Fruit fly (Drosophila melanogaster): ENCODE results near the gene CG3281.
A peak's percentile ranks its signal among the peaks of the same experiment; 100 is the strongest.

The CG3281 gene

DNA sequence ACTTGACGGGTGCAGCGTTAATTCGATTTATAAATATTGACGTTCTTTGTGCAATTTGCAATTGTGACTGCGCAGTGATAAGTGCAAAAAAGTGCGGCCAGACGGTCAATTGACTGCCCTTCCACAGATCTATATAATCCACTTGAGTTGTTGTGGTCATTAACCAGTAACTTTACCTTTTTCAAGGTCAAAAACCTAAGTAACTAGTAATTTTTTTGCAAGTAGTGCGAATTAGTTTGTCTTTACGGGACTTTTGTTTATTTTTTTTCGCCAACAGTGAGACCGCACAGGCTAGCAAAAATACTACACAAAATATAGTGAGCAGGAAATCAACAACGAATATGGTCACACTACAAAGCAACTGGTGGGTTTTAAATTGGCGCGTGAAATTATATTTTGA, 12.0 kb upstream of the CG3281 start, which contains the start of gene Tango9 (continued):
- TF ChIP-seq CG10631 (GFP tag; optimal IDR thresholded peaks at IDR 0.05) (peak; percentile 17), CG6854 (GFP tag; optimal IDR thresholded peaks at IDR 0.05) (no peak), Ets21C (GFP tag; optimal IDR thresholded peaks at IDR 0.05) (no peak), CG6792 (GFP tag; optimal IDR thresholded peaks at IDR 0.05) (peak; percentile 35), CG8319 (GFP tag; optimal IDR thresholded peaks at IDR 0.05) (no peak), CG31627 (GFP tag; optimal IDR thresholded peaks at IDR 0.05) (peak; percentile 59), Sox102F (GFP tag; optimal IDR thresholded peaks at IDR 0.05) (peak; percentile 37), Sox15 (GFP tag; optimal IDR thresholded peaks at IDR 0.05) (no peak), CG16779 (tag; optimal IDR thresholded peaks at IDR 0.05) (no peak), esn (GFP tag; optimal IDR thresholded peaks at IDR 0.05) (peak; percentile 59), Met (GFP tag; optimal IDR thresholded peaks at IDR 0.05) (peak; percentile 58), CG6163 (GFP tag; IDR thresholded peaks at IDR 0.05) (peak; percentile 63; the same call in 2 of the 3 replicates), CG8119 (GFP tag; IDR thresholded peaks at IDR 0.05) (no peak), eg (GFP tag; IDR thresholded peaks at IDR 0.05) (no peak), net (GFP tag; optimal IDR thresholded peaks at IDR 0.05) (peak; percentile 33), CG15336 (GFP tag; IDR thresholded peaks at IDR 0.05) (0 out of 2 replicates have a peak, but pooled peaks have one; percentile 25), CG4318 (GFP tag; optimal IDR thresholded peaks at IDR 0.05) (no peak), Gug (GFP tag; IDR thresholded peaks at IDR 0.05) (no peak), svp (GFP tag) (peak; percentile 84), salr (GFP tag; optimal IDR thresholded peaks at IDR 0.05) (no peak), CG6276 (GFP tag; optimal IDR thresholded peaks at IDR 0.05) (no peak), Eip93F (GFP tag; optimal IDR thresholded peaks at IDR 0.05) (no peak), pdm3 (GFP tag; optimal IDR thresholded peaks at IDR 0.05) (peak; percentile 31), Lpt (GFP tag; optimal IDR thresholded peaks at IDR 0.05) (no peak), CG7368 (GFP tag; optimal IDR thresholded peaks at IDR 0.05) (peak; percentile 38), CG3032 (tag; optimal IDR thresholded peaks at IDR 0.05) (peak; percentile 21), Eip75B (GFP tag; optimal IDR thresholded peaks at IDR 0.05) (peak; percentile 43), Sox14 (GFP tag; optimal IDR thresholded peaks at IDR 0.05) (peak; percentile 80), CG9139 (GFP tag; optimal IDR thresholded peaks at IDR 0.05) (no peak), CG11902 (GFP tag; optimal IDR thresholded peaks at IDR 0.05) (peak; percentile 45), spab (GFP tag; optimal IDR thresholded peaks at IDR 0.05) (peak; percentile 8), achi (GFP tag; optimal IDR thresholded peaks at IDR 0.05) (peak; percentile 20), ss (GFP tag; optimal IDR thresholded peaks at IDR 0.05) (peak; percentile 9 to 47)

DNA sequence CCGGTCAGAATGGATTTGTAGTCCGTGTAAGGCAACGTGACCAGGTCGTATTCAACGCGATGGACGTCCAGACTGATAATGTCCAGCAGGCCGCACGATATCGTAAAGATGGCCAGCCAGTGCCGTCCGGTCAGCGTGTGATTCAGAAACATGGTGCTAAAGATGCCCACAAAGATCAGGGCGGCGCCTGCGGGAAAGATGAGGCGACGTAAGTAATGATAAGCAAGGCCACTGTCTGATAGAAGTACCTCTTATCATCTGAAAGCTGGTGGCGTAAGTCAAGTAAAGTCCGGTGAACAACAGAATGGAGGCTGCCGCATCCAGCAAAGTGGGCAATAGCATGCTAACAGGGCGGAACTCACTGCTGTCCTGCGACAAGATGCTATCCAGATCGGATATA, 11.2 kb upstream of the CG3281 start:
- TF ChIP-seq CG4318 (GFP tag; optimal IDR thresholded peaks at IDR 0.05) (no peak), svp (GFP tag) (peak; percentile 97), Blimp-1 (GFP tag; optimal IDR thresholded peaks at IDR 0.05) (no peak), dac (GFP tag; optimal IDR thresholded peaks at IDR 0.05) (no peak)

- no peak for TF ChIP-seq CG6792 (GFP tag; optimal IDR thresholded peaks at IDR 0.05)
These were observed 8.8 kb upstream of the CG3281 start, which contains the start of gene GC2 for dm6 chr3R:11971394-11971793. Gene GC2 (plus strand): TSS chr3R:11971694.

- TF ChIP-seq Hr4 (GFP tag; optimal IDR thresholded peaks at IDR 0.05) (peak; percentile 64), vri (GFP tag; optimal IDR thresholded peaks at IDR 0.05) (no peak), Eip93F (GFP tag; optimal IDR thresholded peaks at IDR 0.05) (no peak), CG11294 (GFP tag; IDR thresholded peaks at IDR 0.05) (no peak), lz (GFP tag; optimal IDR thresholded peaks at IDR 0.05) (no peak), esn (GFP tag; optimal IDR thresholded peaks at IDR 0.05) (no peak), CG11902 (GFP tag; optimal IDR thresholded peaks at IDR 0.05) (no peak), CG6808 (GFP tag; optimal IDR thresholded peaks at IDR 0.05) (no peak), cyc (GFP tag; optimal IDR thresholded peaks at IDR 0.05) (no peak), Met (GFP tag; optimal IDR thresholded peaks at IDR 0.05) (peak; percentile 15), acj6 (GFP tag; optimal IDR thresholded peaks at IDR 0.05) (peak; percentile 44), Eip78C (GFP tag) (peak; percentile 73), CG6854 (GFP tag; optimal IDR thresholded peaks at IDR 0.05) (no peak), CG15336 (GFP tag; IDR thresholded peaks at IDR 0.05) (peak; percentile 77), CG10631 (GFP tag; optimal IDR thresholded peaks at IDR 0.05) (peak; percentile 12), CG32006 (GFP tag; optimal IDR thresholded peaks at IDR 0.05) (peak; percentile 73), Gug (GFP tag; IDR thresholded peaks at IDR 0.05) (peak; percentile 45; the same call in 1 of the 2 replicates), CG6792 (GFP tag; optimal IDR thresholded peaks at IDR 0.05) (no peak), CG4318 (GFP tag; optimal IDR thresholded peaks at IDR 0.05) (no peak), CG10669 (GFP tag; optimal IDR thresholded peaks at IDR 0.05) (peak; percentile 9), CG16779 (tag; optimal IDR thresholded peaks at IDR 0.05) (no peak), svp (GFP tag) (peak; percentile 47), CG8119 (GFP tag; IDR thresholded peaks at IDR 0.05) (peak; percentile 70), CG6163 (GFP tag; IDR thresholded peaks at IDR 0.05) (peak; percentile 57; the same call in 2 of the 3 replicates), Smox (GFP tag; optimal IDR thresholded peaks at IDR 0.05) (no peak)
These were observed 6.6 kb upstream of the CG3281 start for dm6 chr3R:11969217-11969616.
